4 fruit fly cellular contexts compared by ENCODE assay signal in genomic region chr3R:29725577-29726240, dm6.
A peak's percentile ranks its signal among the peaks of the same experiment; 100 is the strongest.
TF ChIP-seq lines count a peak whose summit lies in the region.

Gene Kul (plus strand): TSS chr3R:29725830.

TF ChIP-seq in whole organism, adult, 20 proteins besides CTCF, POLR2A, EP300 and RAD21 (continued from another document):
- peak; percentile 18 for TF ChIP-seq CG7101 (tag; optimal IDR thresholded peaks at IDR 0.05; lab: Kevin White, UChicago)
- no peak for TF ChIP-seq kay (GFP tag; lab: Kevin White, UChicago; ENCODE audit: borderline replicate concordance)

TF ChIP-seq in whole organism, embryonic, 481 proteins besides CTCF, POLR2A, EP300 and RAD21 (continued from another document and continues in another):
- TF ChIP-seq kah (GFP tag; optimal IDR thresholded peaks at IDR 0.05; lab: Kevin White, UChicago) (no peak), slbo (GFP tag; IDR thresholded peaks at IDR 0.05; lab: Robert Waterston, UW) (peak; percentile 46; the same call in 1 of the 2 replicates), Drgx (GFP tag; IDR thresholded peaks at IDR 0.05; lab: Robert Waterston, UW) (peak; percentile 31; the same call in 1 of the 2 replicates), gce (GFP tag; IDR thresholded peaks at IDR 0.05; lab: Robert Waterston, UW) (no peak), CG12942 (GFP tag; optimal IDR thresholded peaks at IDR 0.05; lab: Kevin White, UChicago) (no peak), CG9932 (GFP tag; IDR thresholded peaks at IDR 0.05; lab: Robert Waterston, UW) (peak; percentile 29; the same call in 1 of the 2 replicates), zfh2 (GFP tag; optimal IDR thresholded peaks at IDR 0.05; lab: Kevin White, UChicago) (peak; percentile 2), Lhr (GFP tag; optimal IDR thresholded peaks at IDR 0.05; lab: Kevin White, UChicago) (peak; percentile 50), Fer3 (tag; optimal IDR thresholded peaks at IDR 0.05; lab: Kevin White, UChicago) (no peak), tio (GFP tag; optimal IDR thresholded peaks at IDR 0.05; lab: Kevin White, UChicago) (no peak), phol (tag; optimal IDR thresholded peaks at IDR 0.05; lab: Kevin White, UChicago) (peak; percentile 37), ci (GFP tag; IDR thresholded peaks at IDR 0.05; lab: Robert Waterston, UW) (0 out of 3 replicates have a peak, but pooled peaks have one; percentile 18), Sox102F (GFP tag; optimal IDR thresholded peaks at IDR 0.05; lab: Kevin White, UChicago) (no peak), Dll (GFP tag; IDR thresholded peaks at IDR 0.05; lab: Robert Waterston, UW; ENCODE audit: partially characterized antibody) (no peak), CG31441 (GFP tag; IDR thresholded peaks at IDR 0.05; lab: Robert Waterston, UW) (no peak), al (GFP tag; IDR thresholded peaks at IDR 0.05; lab: Robert Waterston, UW) (no peak), CG18619 (GFP tag; optimal IDR thresholded peaks at IDR 0.05; lab: Kevin White, UChicago) (peak; percentile 18), CG4282 (GFP tag; optimal IDR thresholded peaks at IDR 0.05; lab: Kevin White, UChicago) (peak; percentile 93), knrl (GFP tag; IDR thresholded peaks at IDR 0.05; lab: Robert Waterston, UW; ENCODE audit: partially characterized antibody) (peak; percentile 28; the same call in 1 of the 3 replicates), dysf (GFP tag; IDR thresholded peaks at IDR 0.05; lab: Robert Waterston, UW) (no peak), NFAT (GFP tag; IDR thresholded peaks at IDR 0.05; lab: Robert Waterston, UW) (peak; percentile 23; the same call in 1 of the 2 replicates), NK7.1 (GFP tag; optimal IDR thresholded peaks at IDR 0.05; lab: Kevin White, UChicago) (no peak), crp (GFP tag; optimal IDR thresholded peaks at IDR 0.05; lab: Kevin White, UChicago) (no peak), CG11504 (tag; optimal IDR thresholded peaks at IDR 0.05; lab: Kevin White, UChicago) (no peak), grau (tag; optimal IDR thresholded peaks at IDR 0.05; lab: Kevin White, UChicago) (peak; percentile 48), CG7963 (GFP tag; IDR thresholded peaks at IDR 0.05; lab: Robert Waterston, UW; ENCODE audit: partially characterized antibody) (no peak), hb (GFP tag; IDR thresholded peaks at IDR 0.05; lab: Robert Waterston, UW; ENCODE audit: partially characterized antibody) (no peak), vnd (GFP tag; IDR thresholded peaks at IDR 0.05; lab: Robert Waterston, UW; ENCODE audit: partially characterized antibody) (0 out of 3 replicates have a peak, but pooled peaks have one; percentile 13), CG9609 (GFP tag; optimal IDR thresholded peaks at IDR 0.05; lab: Kevin White, UChicago) (peak; percentile 20), CG42726 (GFP tag; IDR thresholded peaks at IDR 0.05; lab: Robert Waterston, UW; ENCODE audit: partially characterized antibody) (no peak), her (GFP tag; optimal IDR thresholded peaks at IDR 0.05; lab: Kevin White, UChicago) (no peak), pho (GFP tag; optimal IDR thresholded peaks at IDR 0.05; lab: Kevin White, UChicago) (no peak), jumu (GFP tag; optimal IDR thresholded peaks at IDR 0.05; lab: Kevin White, UChicago) (peak; percentile 56), Dp (GFP tag; optimal IDR thresholded peaks at IDR 0.05; lab: Kevin White, UChicago) (peak; percentile 8), Ptx1 (GFP tag; IDR thresholded peaks at IDR 0.05; lab: Robert Waterston, UW) (peak; percentile 28; the same call in 1 of the 2 replicates), sim (GFP tag; IDR thresholded peaks at IDR 0.05; lab: Robert Waterston, UW) (no peak), Med (GFP tag; lab: Kevin White, UChicago) (peak; percentile 84), Hr51 (GFP tag; optimal IDR thresholded peaks at IDR 0.05; lab: Kevin White, UChicago) (peak in 1 of 2 experiments; percentile 8), amos (GFP tag; IDR thresholded peaks at IDR 0.05; lab: Robert Waterston, UW; ENCODE audit: partially characterized antibody) (0 out of 2 replicates have a peak, but pooled peaks have one; percentile 36), exex (tag; optimal IDR thresholded peaks at IDR 0.05; lab: Kevin White, UChicago) (no peak), Aef1 (GFP tag; IDR thresholded peaks at IDR 0.05; lab: Robert Waterston, UW) (no peak)

TF ChIP-seq in whole organism, prepupa, 60 proteins besides CTCF, POLR2A, EP300 and RAD21 (continued from another document):
- TF ChIP-seq Gug (GFP tag; IDR thresholded peaks at IDR 0.05; lab: Robert Waterston, UW) (peak; percentile 15; the same call in 1 of the 2 replicates), CG11762 (GFP tag; optimal IDR thresholded peaks at IDR 0.05; lab: Kevin White, UChicago; ENCODE audit: insufficient read depth) (no peak), Met (GFP tag; optimal IDR thresholded peaks at IDR 0.05; lab: Kevin White, UChicago) (no peak), Hr39 (GFP tag; optimal IDR thresholded peaks at IDR 0.05; lab: Kevin White, UChicago) (no peak), CG16779 (tag; optimal IDR thresholded peaks at IDR 0.05; lab: Kevin White, UChicago) (peak; percentile 46), Eip93F (GFP tag; optimal IDR thresholded peaks at IDR 0.05; lab: Kevin White, UChicago) (no peak), CG8319 (GFP tag; optimal IDR thresholded peaks at IDR 0.05; lab: Kevin White, UChicago) (peak; percentile 24), Blimp-1 (GFP tag; optimal IDR thresholded peaks at IDR 0.05; lab: Kevin White, UChicago) (no peak), CG34406 (GFP tag; optimal IDR thresholded peaks at IDR 0.05; lab: Kevin White, UChicago) (no peak), CG4318 (GFP tag; optimal IDR thresholded peaks at IDR 0.05; lab: Kevin White, UChicago) (no peak), pdm3 (GFP tag; optimal IDR thresholded peaks at IDR 0.05; lab: Kevin White, UChicago) (no peak), CG6276 (GFP tag; optimal IDR thresholded peaks at IDR 0.05; lab: Kevin White, UChicago) (peak; percentile 74), CG3919 (GFP tag; optimal IDR thresholded peaks at IDR 0.05; lab: Kevin White, UChicago) (peak; percentile 30), eg (GFP tag; IDR thresholded peaks at IDR 0.05; lab: Robert Waterston, UW) (peak; percentile 69), CG10669 (GFP tag; optimal IDR thresholded peaks at IDR 0.05; lab: Kevin White, UChicago) (peak; percentile 48), lz (GFP tag; optimal IDR thresholded peaks at IDR 0.05; lab: Kevin White, UChicago) (peak; percentile 27), dsx (GFP tag; optimal IDR thresholded peaks at IDR 0.05; lab: Kevin White, UChicago; ENCODE audit: poor library complexity, severe bottlenecking) (no peak), CG6808 (GFP tag; optimal IDR thresholded peaks at IDR 0.05; lab: Kevin White, UChicago) (peak; percentile 63), vri (GFP tag; optimal IDR thresholded peaks at IDR 0.05; lab: Kevin White, UChicago) (no peak), ss (GFP tag; optimal IDR thresholded peaks at IDR 0.05; lab: Kevin White, UChicago) (peak; percentile 62 to 76), CG8119 (GFP tag; IDR thresholded peaks at IDR 0.05; lab: Robert Waterston, UW) (no peak; the same call in 2 of the 3 replicates), salr (GFP tag; optimal IDR thresholded peaks at IDR 0.05; lab: Kevin White, UChicago) (peak in 1 of 2 experiments; percentile 60), esn (GFP tag; optimal IDR thresholded peaks at IDR 0.05; lab: Kevin White, UChicago) (peak; percentile 11), CG8632 (GFP tag; optimal IDR thresholded peaks at IDR 0.05; lab: Kevin White, UChicago) (no peak), CG31627 (GFP tag; optimal IDR thresholded peaks at IDR 0.05; lab: Kevin White, UChicago) (peak; percentile 24), CG1621 (tag; optimal IDR thresholded peaks at IDR 0.05; lab: Kevin White, UChicago) (peak; percentile 69), cyc (GFP tag; optimal IDR thresholded peaks at IDR 0.05; lab: Kevin White, UChicago) (peak; percentile 26), Hr4 (GFP tag; optimal IDR thresholded peaks at IDR 0.05; lab: Kevin White, UChicago) (no peak), CG15336 (GFP tag; IDR thresholded peaks at IDR 0.05; lab: Robert Waterston, UW) (no peak), CG6163 (GFP tag; IDR thresholded peaks at IDR 0.05; lab: Robert Waterston, UW) (peak; percentile 55; the same call in 2 of the 3 replicates), Lpt (GFP tag; optimal IDR thresholded peaks at IDR 0.05; lab: Kevin White, UChicago) (peak; percentile 9)
TF ChIP-seq in whole organism, prepupa: peak in this region for 26.

TF ChIP-seq in whole organism, pupa, 21 proteins besides CTCF, POLR2A, EP300 and RAD21 (continued from another document):
- TF ChIP-seq CG8159 (tag; optimal IDR thresholded peaks at IDR 0.05; lab: Kevin White, UChicago), result peak; percentile 40
